Worm (Caenorhabditis elegans) whole organism, L1 larva: Measurements from ENCODE around the gene nlp-46.
A peak's percentile ranks its signal among the peaks of the same experiment; 100 is the strongest.
"Not testable (repeated sequence)": the region's sequence is repeated elsewhere in the genome, so short reads cannot be mapped to it uniquely, and the experiment has no call there.

Experiments
- C34B4.2 ChIP-seq: sonication (generic microtip); optimal IDR thresholded peaks from 2 replicates; lab custom pipeline; 2017; ENCODE audit warnings: mild to moderate bottlenecking, missing genetic modification characterization, missing compliant biosample characterization
- ama-1 ChIP-seq: fragments of 150-350 bp; optimal IDR thresholded peaks from 2 replicates; lab custom pipeline; 2014
- blmp-1 ChIP-seq: fragments of 150-350 bp; optimal IDR thresholded peaks from 2 replicates; lab custom pipeline; 2014; ENCODE audit warnings: missing biosample characterization, missing genetic modification characterization
- ceh-63 ChIP-seq: fragments of 200-800 bp; sonication (Bioruptor generic); optimal IDR thresholded peaks from 2 replicates; lab custom pipeline; 2018; ENCODE audit warnings: mild to moderate bottlenecking, missing genetic modification characterization, missing compliant biosample characterization
- ceh-8 ChIP-seq: fragments of 200-800 bp; sonication (Bioruptor generic); optimal IDR thresholded peaks from 2 replicates; lab custom pipeline; 2018; ENCODE audit warnings: mild to moderate bottlenecking, missing genetic modification characterization, moderate library complexity, missing compliant biosample characterization
- ceh-90 ChIP-seq: sonication (generic microtip); optimal IDR thresholded peaks from 2 replicates; lab custom pipeline; 2016; ENCODE audit warnings: missing genetic modification characterization, missing compliant biosample characterization
- efl-1 ChIP-seq, 4 experiments: fragments of 150-350 bp; optimal IDR thresholded peaks in 3 of 4; peaks in 1 of 4; 1 replicate in 1 of 4; 2 replicates in 3 of 4; lab custom pipeline; 2014; ENCODE audit warnings: missing biosample characterization in 2 of 4, missing genetic modification characterization in 2 of 4, missing genetic modification reagents in 2 of 4
- efl-3 ChIP-seq: fragments of 200-800 bp; sonication (Bioruptor generic); optimal IDR thresholded peaks from 2 replicates; lab custom pipeline; 2018; ENCODE audit warnings: mild to moderate bottlenecking, missing genetic modification characterization, missing compliant biosample characterization
- egl-13 ChIP-seq: sonication (generic microtip); optimal IDR thresholded peaks from 2 replicates; lab custom pipeline; 2016; ENCODE audit warnings: missing genotype, missing genetic modification reagents, missing genetic modification characterization, missing compliant biosample characterization
- elt-3 ChIP-seq, 6 experiments: fragments of 150-350 bp in 1 of 6; sonication (generic microtip); optimal IDR thresholded peaks; 2 replicates each; lab custom pipeline; 2017 to 2018; ENCODE audit warnings: missing biosample characterization in 6 of 6, missing genetic modification characterization in 6 of 6, inconsistent platforms in 1 of 6
- hlh-17 ChIP-seq: fragments of 200-800 bp; sonication (Bioruptor generic); optimal IDR thresholded peaks from 2 replicates; lab custom pipeline; 2018; ENCODE audit warnings: missing genetic modification characterization, mild to moderate bottlenecking, missing compliant biosample characterization, moderate library complexity, borderline replicate concordance
- hpl-2 ChIP-seq: fragments of 150-350 bp; optimal IDR thresholded peaks from 2 replicates; lab custom pipeline; 2014; ENCODE audit warnings: missing biosample characterization, missing genetic modification reagents, missing genetic modification characterization
- lin-14 ChIP-seq: fragments of 200-800 bp; sonication (Bioruptor generic); optimal IDR thresholded peaks from 2 replicates; lab custom pipeline; 2018; ENCODE audit warnings: mild to moderate bottlenecking, missing genetic modification characterization, moderate library complexity, missing compliant biosample characterization
- lin-15B ChIP-seq: fragments of 150-350 bp; sonication (generic microtip); optimal IDR thresholded peaks from 3 replicates; lab custom pipeline; 2014; ENCODE audit warnings: missing biosample characterization, missing genetic modification characterization
- lin-35 ChIP-seq, 2 experiments: fragments of 150-350 bp; optimal IDR thresholded peaks; 2 replicates each; lab custom pipeline; 2014; ENCODE audit warnings: missing biosample characterization in 2 of 2, missing genetic modification characterization in 2 of 2, missing genetic modification reagents in 2 of 2
- lin-39 ChIP-seq: fragments of 150-350 bp; optimal IDR thresholded peaks from 2 replicates; lab custom pipeline; 2014; ENCODE audit warnings: missing biosample characterization, missing genetic modification reagents, missing genetic modification characterization
- lir-3 ChIP-seq: sonication (generic microtip); optimal IDR thresholded peaks from 2 replicates; lab custom pipeline; 2016; ENCODE audit warnings: mild to moderate bottlenecking, missing genetic modification characterization, moderate library complexity, missing compliant biosample characterization; ENCODE audit not compliant: poor library complexity
- lsy-2 ChIP-seq, 2 experiments: fragments of 150-350 bp; optimal IDR thresholded peaks; 2 replicates each; lab custom pipeline; 2014; ENCODE audit warnings: missing biosample characterization in 2 of 2, missing genetic modification characterization in 2 of 2
- nhr-12 ChIP-seq: sonication (generic microtip); optimal IDR thresholded peaks from 2 replicates; lab custom pipeline; 2017; ENCODE audit warnings: missing biosample characterization, missing genetic modification characterization
- nhr-20 ChIP-seq: sonication (generic microtip); optimal IDR thresholded peaks from 2 replicates; lab custom pipeline; 2016; ENCODE audit warnings: mild to moderate bottlenecking, missing genetic modification characterization, missing compliant biosample characterization
- nhr-237 ChIP-seq: fragments of 150-350 bp; optimal IDR thresholded peaks from 2 replicates; lab custom pipeline; 2014; ENCODE audit warnings: missing biosample characterization, missing genetic modification characterization
- nhr-71 ChIP-seq: sonication (generic microtip); optimal IDR thresholded peaks from 2 replicates; lab custom pipeline; 2016; ENCODE audit warnings: mild to moderate bottlenecking, missing genetic modification characterization, moderate library complexity, missing compliant biosample characterization
- nhr-85 ChIP-seq: sonication (generic microtip); peaks from one replicate; lab custom pipeline; 2016; ENCODE audit warnings: missing genetic modification characterization, inconsistent platforms, missing compliant biosample characterization
- nhr-90 ChIP-seq: sonication (generic microtip); optimal IDR thresholded peaks from 2 replicates; lab custom pipeline; 2016; ENCODE audit warnings: mild to moderate bottlenecking, missing genetic modification characterization, missing compliant biosample characterization; ENCODE audit not compliant: poor library complexity
- pag-3 ChIP-seq: sonication (generic microtip); optimal IDR thresholded peaks from 2 replicates; lab custom pipeline; 2017; ENCODE audit warnings: missing genetic modification characterization, mild to moderate bottlenecking, missing compliant biosample characterization, antibody characterized with exemption, borderline replicate concordance; ENCODE audit not compliant: insufficient read depth
- rnt-1 ChIP-seq: sonication (generic microtip); optimal IDR thresholded peaks from 2 replicates; lab custom pipeline; 2016; ENCODE audit warnings: mild to moderate bottlenecking, missing genetic modification characterization, moderate library complexity, missing compliant biosample characterization
- snpc-4 ChIP-seq: fragments of 150-350 bp; optimal IDR thresholded peaks from 2 replicates; lab custom pipeline; 2014; ENCODE audit warnings: missing biosample characterization, missing genetic modification characterization
- snu-23 ChIP-seq: sonication (generic microtip); optimal IDR thresholded peaks from 2 replicates; lab custom pipeline; 2016; ENCODE audit warnings: missing genetic modification characterization, missing compliant biosample characterization
- tbx-2 ChIP-seq: sonication (generic microtip); optimal IDR thresholded peaks from 2 replicates; lab custom pipeline; 2016; ENCODE audit warnings: missing genetic modification characterization, missing compliant biosample characterization
- tlp-1 ChIP-seq: fragments of 150-350 bp; optimal IDR thresholded peaks from 2 replicates; lab custom pipeline; 2014; ENCODE audit warnings: missing biosample characterization, missing genetic modification characterization
- unc-130 ChIP-seq: fragments of 150-350 bp; optimal IDR thresholded peaks from 2 replicates; lab custom pipeline; 2017; ENCODE audit warnings: missing biosample characterization, missing genetic modification characterization, inconsistent platforms
- unc-30 ChIP-seq: sonication (generic microtip); optimal IDR thresholded peaks from 2 replicates; lab custom pipeline; 2017; ENCODE audit warnings: missing biosample characterization, missing genetic modification characterization
- unc-62 ChIP-seq: fragments of 150-350 bp; optimal IDR thresholded peaks from 2 replicates; lab custom pipeline; 2014; ENCODE audit warnings: missing biosample characterization, missing genetic modification reagents, missing genetic modification characterization
- vab-15 ChIP-seq: sonication (generic microtip); optimal IDR thresholded peaks from 2 replicates; lab custom pipeline; 2017; ENCODE audit warnings: missing genotype, mild to moderate bottlenecking, missing genetic modification characterization, missing compliant biosample characterization

The nlp-46 gene

DNA sequence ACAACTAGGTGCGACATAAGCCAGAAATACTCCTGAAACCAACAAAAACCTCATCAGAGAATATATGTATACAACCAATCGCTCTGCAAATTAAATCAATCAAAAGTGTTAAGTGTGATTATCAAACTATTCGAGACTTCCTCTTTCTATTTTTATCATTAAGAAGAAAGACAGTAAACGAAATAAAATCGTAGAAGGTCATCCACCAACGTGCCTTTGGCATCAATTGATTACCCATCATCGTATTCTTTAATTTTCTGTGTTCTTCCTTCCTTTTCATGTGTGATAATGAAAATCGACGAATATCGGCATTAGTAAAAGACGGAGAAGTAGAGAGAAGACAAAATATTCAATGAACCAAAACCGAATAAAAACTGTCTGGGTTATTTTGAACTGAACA is 5.9 kb upstream of the nlp-46 start:
- TF ChIP-seq snu-23 (GFP tag; lab: Kevin White, UChicago) = peak; percentile 14
- TF ChIP-seq lin-35 (GFP tag; optimal IDR thresholded peaks at IDR 0.05; lab: Kevin White, UChicago) = no peak
- TF ChIP-seq lsy-2 (tag; optimal IDR thresholded peaks at IDR 0.05; lab: Kevin White, UChicago) = peak in 1 of 2 experiments; percentile 26
- no peak for TF ChIP-seq unc-62 (GFP tag; lab: Kevin White, UChicago)
- peak; percentile 17 for TF ChIP-seq nhr-71
- TF ChIP-seq tlp-1 = no peak
- no peak for TF ChIP-seq lin-15B (tag; lab: Kevin White, UChicago)
- peak; percentile 23 for TF ChIP-seq nhr-20 (tag; lab: Kevin White, UChicago)
- peak; percentile 61 for TF ChIP-seq pag-3 (tag; lab: Kevin White, UChicago)
- no peak for TF ChIP-seq snpc-4 (tag; lab: Kevin White, UChicago)
- TF ChIP-seq tbx-2 (tag; lab: Kevin White, UChicago) = peak; percentile 33
- peak; percentile 80 for TF ChIP-seq nhr-85 (tag; lab: Kevin White, UChicago)
- peak; percentile 1 for TF ChIP-seq blmp-1 (tag; lab: Kevin White, UChicago)
- TF ChIP-seq lin-14 (GFP tag; lab: Kevin White, UChicago) = peak; percentile 56
- TF ChIP-seq vab-15 (tag; lab: Kevin White, UChicago) = peak; percentile 53
- TF ChIP-seq ceh-90 = no peak
- TF ChIP-seq elt-3 (tag; optimal IDR thresholded peaks at IDR 0.05; lab: Kevin White, UChicago) = peak in 4 of 6 experiments; percentile 10 to 68 (median 44)

DNA sequence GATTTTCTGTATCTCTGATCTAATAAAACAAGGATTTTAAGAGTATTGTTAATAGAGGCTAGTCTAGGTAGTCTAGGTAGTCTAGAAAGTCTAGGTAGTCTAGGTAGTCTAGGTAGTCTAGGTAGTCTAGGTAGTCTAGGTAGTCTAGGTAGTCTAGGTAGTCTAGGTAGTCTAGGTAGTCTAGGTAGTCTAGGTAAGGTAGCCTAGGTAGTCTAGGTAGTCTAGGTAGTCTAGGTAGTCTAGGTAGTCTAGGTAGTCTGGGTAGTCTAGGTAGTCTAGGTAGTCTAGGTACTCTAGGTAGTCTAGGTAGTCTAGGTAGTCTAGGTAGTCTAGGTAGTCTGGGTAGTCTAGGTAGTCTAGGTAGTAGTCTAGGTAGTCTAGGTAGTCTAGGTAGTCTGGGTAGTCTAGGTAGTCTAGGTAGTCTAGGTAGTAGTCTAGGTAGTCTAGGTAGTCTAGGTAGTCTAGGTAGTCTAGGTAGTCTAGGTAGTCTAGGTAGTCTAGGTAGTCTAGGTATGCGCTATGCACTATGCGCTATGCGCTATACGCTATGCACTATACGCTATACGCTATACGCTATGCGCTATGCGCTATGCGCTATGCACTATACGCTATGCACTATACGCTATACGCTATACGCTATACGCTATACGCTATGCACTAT is 4.0 kb upstream of the nlp-46 start:
- TF ChIP-seq hlh-17 (GFP tag; lab: Kevin White, UChicago) (peak; percentile 88), efl-1 (GFP tag; optimal IDR thresholded peaks at IDR 0.05 in 1 of 2; lab: Kevin White, UChicago) (peak in 1 of 2 experiments; percentile 80), ceh-63 (peak; percentile 58), nhr-237 (tag; lab: Kevin White, UChicago) (peak; percentile 64), ceh-8 (GFP tag; lab: Kevin White, UChicago) (peak; percentile 59), efl-3 (GFP tag; lab: Kevin White, UChicago) (peak; percentile 45), C34B4.2 (tag; lab: Kevin White, UChicago) (peak; percentile 30), rnt-1 (tag; lab: Kevin White, UChicago) (peak; percentile 76), lir-3 (peak; percentile 70)
- TF ChIP-seq efl-1 (optimal IDR thresholded peaks at IDR 0.05; lab: Kevin White, UChicago) = not testable (repeated sequence)

DNA sequence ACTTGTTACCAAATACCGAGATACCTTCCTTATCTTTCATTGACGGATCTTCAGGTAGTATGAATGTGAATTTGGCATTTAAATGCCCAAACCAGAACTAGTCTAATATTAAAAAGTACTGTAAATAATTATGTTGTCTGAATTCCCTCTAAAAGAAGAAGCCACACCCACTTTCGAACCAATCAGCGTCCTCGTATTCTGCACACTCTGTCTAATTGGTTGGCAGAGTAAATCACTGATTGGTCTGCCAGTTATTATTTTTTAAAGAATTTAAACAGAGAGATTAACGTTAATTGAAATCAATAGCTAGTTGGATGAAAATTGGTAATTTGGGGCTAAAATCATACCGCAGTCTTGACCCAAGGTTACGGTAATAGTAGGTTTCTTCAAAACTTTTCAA is 355 bp downstream of the nlp-46 start:
- TF ChIP-seq nhr-71 = no peak
- no peak for TF ChIP-seq snpc-4 (tag; lab: Kevin White, UChicago)
- no peak for TF ChIP-seq nhr-12 (tag; lab: Kevin White, UChicago)
- TF ChIP-seq egl-13 (tag; lab: Kevin White, UChicago) = no peak
- TF ChIP-seq ama-1 (lab: Kevin White, UChicago) = no peak
- no peak for TF ChIP-seq pag-3 (tag; lab: Kevin White, UChicago)
- TF ChIP-seq lin-39 (tag; lab: Kevin White, UChicago) = no peak
- TF ChIP-seq efl-1 (optimal IDR thresholded peaks at IDR 0.05; lab: Kevin White, UChicago) = no peak
- no peak for TF ChIP-seq efl-1 (GFP tag; optimal IDR thresholded peaks at IDR 0.05 in 1 of 2; lab: Kevin White, UChicago)
- no peak for TF ChIP-seq snu-23 (GFP tag; lab: Kevin White, UChicago)
- TF ChIP-seq unc-130 (tag; lab: Kevin White, UChicago) = no peak
- TF ChIP-seq rnt-1 (tag; lab: Kevin White, UChicago) = no peak
- no peak for TF ChIP-seq hpl-2 (GFP tag; lab: Kevin White, UChicago)
- no peak for TF ChIP-seq unc-30 (tag; lab: Kevin White, UChicago)

DNA sequence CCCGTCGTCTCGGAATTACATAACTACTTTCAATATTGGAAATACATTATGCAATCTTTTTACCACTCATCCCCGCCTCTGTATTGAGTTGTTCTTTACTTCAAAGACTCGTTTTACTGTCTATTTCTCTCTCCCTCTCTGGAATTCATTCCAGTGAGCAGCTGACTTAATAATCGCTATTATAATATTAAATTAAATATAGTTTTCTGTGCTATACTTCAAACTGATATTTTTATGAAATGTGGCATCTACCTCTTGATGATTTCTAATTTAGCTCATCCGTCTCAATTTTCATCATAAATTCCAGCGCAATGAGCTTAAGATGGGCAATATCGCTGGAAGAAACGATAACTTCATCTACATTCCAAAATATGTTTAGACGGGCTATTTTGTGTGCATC is 2.6 kb downstream of the nlp-46 start, which contains the start of gene T28H10.1:
Gene T28H10.1 (plus strand): TSS at position 301 of the 400 bp plus-strand sequence.
- no peak for TF ChIP-seq nhr-90 (tag; lab: Kevin White, UChicago)
